Fruit fly (Drosophila melanogaster) whole organism, embryonic: ENCODE data around the gene eIF3d1.
A peak's percentile ranks its signal among the peaks of the same experiment; 100 is the strongest.

Source experiments
- CG10366 ChIP-seq: fragments of 200-800 bp; sonication (Bioruptor generic); IDR thresholded peaks from 2 replicates; pipeline ENCODE4 v1.3.6; 2022; ENCODE audit warnings: missing biosample characterization, missing genetic modification characterization
- CG10462 ChIP-seq: fragments of 200-800 bp; sonication (Bioruptor generic); optimal IDR thresholded peaks from 2 replicates; lab custom pipeline; 2016; ENCODE audit warnings: missing biosample characterization, missing genetic modification characterization
- CG11456 ChIP-seq: fragments of 200-800 bp; sonication (Bioruptor generic); IDR thresholded peaks from 3 replicates; pipeline ENCODE4 v1.3.6; 2022; ENCODE audit warnings: missing biosample characterization, missing genetic modification characterization
- CG14050 ChIP-seq: fragments of 200-800 bp; sonication (Bioruptor generic); IDR thresholded peaks from 3 replicates; pipeline ENCODE4 v1.3.6; 2022; ENCODE audit warnings: missing biosample characterization, missing genetic modification characterization
- CG16779 ChIP-seq: fragments of 200-800 bp; sonication (Bioruptor generic); IDR thresholded peaks from 2 replicates; pipeline ENCODE4 v1.3.6; 2022; ENCODE audit warnings: missing biosample characterization, missing genetic modification characterization
- CG17361 ChIP-seq: fragments of 200-800 bp; sonication (Bioruptor generic); IDR thresholded peaks from 3 replicates; pipeline ENCODE4 v1.3.6; 2022; ENCODE audit warnings: missing biosample characterization, missing genetic modification characterization
- CG17385 ChIP-seq: fragments of 200-800 bp; sonication (Bioruptor generic); optimal IDR thresholded peaks from 3 replicates; lab custom pipeline; 2018; ENCODE audit warnings: missing biosample characterization, mild to moderate bottlenecking, missing genetic modification characterization
- CG18011 ChIP-seq: fragments of 200-800 bp; sonication (Bioruptor generic); optimal IDR thresholded peaks from 2 replicates; lab custom pipeline; 2017; ENCODE audit warnings: missing biosample characterization, missing genetic modification characterization, mild to moderate bottlenecking, moderate library complexity, missing genotype
- CG1832 ChIP-seq: fragments of 200-800 bp; sonication (Bioruptor generic); optimal IDR thresholded peaks from 2 replicates; lab custom pipeline; 2017; ENCODE audit warnings: missing biosample characterization, mild to moderate bottlenecking, missing genetic modification characterization, inconsistent platforms
- CG18476 ChIP-seq: fragments of 200-800 bp; sonication (Bioruptor generic); optimal IDR thresholded peaks from 2 replicates; lab custom pipeline; 2016; ENCODE audit warnings: missing biosample characterization, mild to moderate bottlenecking, missing genetic modification characterization
- CG2202 ChIP-seq: fragments of 200-800 bp; sonication (Bioruptor generic); optimal IDR thresholded peaks from 2 replicates; lab custom pipeline; 2018; ENCODE audit warnings: missing biosample characterization, mild to moderate bottlenecking, missing genetic modification characterization
- CG30403 ChIP-seq: fragments of 200-800 bp; sonication (Bioruptor generic); optimal IDR thresholded peaks from 3 replicates; lab custom pipeline; 2016; ENCODE audit warnings: missing biosample characterization, missing genetic modification characterization
- CG31365 ChIP-seq: fragments of 200-800 bp; sonication (Bioruptor generic); optimal IDR thresholded peaks from 2 replicates; lab custom pipeline; 2018; ENCODE audit warnings: missing biosample characterization, mild to moderate bottlenecking, missing genetic modification characterization
- CG3163 ChIP-seq: fragments of 200-800 bp; sonication (Bioruptor generic); optimal IDR thresholded peaks from 3 replicates; lab custom pipeline; 2016; ENCODE audit warnings: missing biosample characterization, missing genetic modification characterization
- CG33557 ChIP-seq: fragments of 200-800 bp; sonication (Bioruptor generic); optimal IDR thresholded peaks from 2 replicates; lab custom pipeline; 2019; ENCODE audit warnings: missing biosample characterization, mild to moderate bottlenecking, missing genetic modification characterization, moderate library complexity
- CG3847 ChIP-seq: fragments of 200-800 bp; sonication (Bioruptor generic); IDR thresholded peaks from 2 replicates; pipeline ENCODE4 v1.3.6; 2022; ENCODE audit warnings: missing biosample characterization, missing genetic modification characterization
- CG4730 ChIP-seq: fragments of 200-800 bp; sonication (Bioruptor generic); IDR thresholded peaks from 2 replicates; pipeline ENCODE4 v1.3.6; 2022; ENCODE audit warnings: missing biosample characterization, missing genetic modification characterization
- CG6175 ChIP-seq: fragments of 200-800 bp; sonication (Bioruptor generic); IDR thresholded peaks from 3 replicates; pipeline ENCODE4 v1.3.6; 2022; ENCODE audit warnings: missing biosample characterization, missing genetic modification characterization
- CG8924 ChIP-seq: fragments of 200-800 bp; optimal IDR thresholded peaks from 3 replicates; lab custom pipeline; 2019; ENCODE audit warnings: missing biosample characterization, mild to moderate bottlenecking, missing genetic modification characterization, moderate library complexity
- Dbx ChIP-seq: fragments of 200-800 bp; sonication (Bioruptor generic); IDR thresholded peaks from 3 replicates; pipeline ENCODE4 v1.3.6; 2022; ENCODE audit warnings: missing biosample characterization, missing genetic modification characterization
- Dek ChIP-seq: fragments of 200-800 bp; sonication (Bioruptor generic); optimal IDR thresholded peaks from 3 replicates; lab custom pipeline; 2019; ENCODE audit warnings: missing biosample characterization, mild to moderate bottlenecking, missing genetic modification characterization, moderate library complexity
- Dip3 ChIP-seq: fragments of 200-800 bp; sonication (Bioruptor generic); optimal IDR thresholded peaks from 3 replicates; lab custom pipeline; 2016; ENCODE audit warnings: missing biosample characterization, missing genetic modification characterization
- Ets97D ChIP-seq: fragments of 200-800 bp; sonication (Bioruptor generic); optimal IDR thresholded peaks from 3 replicates; lab custom pipeline; 2016; ENCODE audit warnings: missing biosample characterization, missing genetic modification characterization
- HmgD ChIP-seq: fragments of 200-800 bp; sonication (Bioruptor generic); optimal IDR thresholded peaks from 3 replicates; lab custom pipeline; 2016; ENCODE audit warnings: missing biosample characterization, missing genetic modification characterization
- Max ChIP-seq: fragments of 200-800 bp; sonication (Bioruptor generic); optimal IDR thresholded peaks from 2 replicates; lab custom pipeline; 2016; ENCODE audit warnings: missing biosample characterization, mild to moderate bottlenecking, missing genetic modification characterization
- Opbp ChIP-seq: fragments of 200-800 bp; sonication (Bioruptor generic); IDR thresholded peaks from 3 replicates; pipeline ENCODE4 v1.3.6; 2022; ENCODE audit warnings: missing biosample characterization, missing genetic modification characterization; ENCODE audit not compliant: partially characterized antibody
- Ravus ChIP-seq: fragments of 200-800 bp; sonication (Bioruptor generic); IDR thresholded peaks from 2 replicates; pipeline ENCODE4 v1.3.6; 2022; ENCODE audit warnings: missing biosample characterization, missing genetic modification characterization
- ash1 ChIP-seq: fragments of 200-800 bp; sonication (Bioruptor generic); optimal IDR thresholded peaks from 2 replicates; lab custom pipeline; 2018; ENCODE audit warnings: missing biosample characterization, mild to moderate bottlenecking, missing genetic modification characterization
- crp ChIP-seq, 2 experiments: fragments of 200-800 bp; sonication (Bioruptor generic); optimal IDR thresholded peaks; 2 replicates in 1 of 2; 3 replicates in 1 of 2; lab custom pipeline; 2017; ENCODE audit warnings: missing biosample characterization in 2 of 2, missing genetic modification characterization in 2 of 2, mild to moderate bottlenecking in 1 of 2, moderate library complexity in 1 of 2
- dati ChIP-seq: fragments of 200-800 bp; sonication (Bioruptor generic); IDR thresholded peaks from 2 replicates; pipeline ENCODE4 v1.3.6; 2022; ENCODE audit warnings: missing biosample characterization, missing genetic modification characterization
- emc ChIP-seq: fragments of 200-800 bp; sonication (Bioruptor generic); optimal IDR thresholded peaks from 2 replicates; lab custom pipeline; 2016; ENCODE audit warnings: missing biosample characterization, missing genetic modification characterization
- en ChIP-seq: fragments of 200-800 bp; sonication (Bioruptor generic); optimal IDR thresholded peaks from 2 replicates; lab custom pipeline; 2016; ENCODE audit warnings: missing biosample characterization, missing genetic modification characterization
- exex ChIP-seq: fragments of 200-800 bp; sonication (Bioruptor generic); optimal IDR thresholded peaks from 4 replicates; lab custom pipeline; 2018; ENCODE audit warnings: missing biosample characterization, mild to moderate bottlenecking, missing genetic modification characterization, moderate library complexity
- eyg ChIP-seq: fragments of 200-800 bp; sonication (Bioruptor generic); optimal IDR thresholded peaks from 3 replicates; lab custom pipeline; 2016; ENCODE audit warnings: missing biosample characterization, missing genetic modification characterization
- fd64A ChIP-seq: fragments of 200-800 bp; sonication (Bioruptor generic); optimal IDR thresholded peaks from 3 replicates; lab custom pipeline; 2018; ENCODE audit warnings: missing biosample characterization, mild to moderate bottlenecking, missing genetic modification characterization
- fd96Cb ChIP-seq: fragments of 200-800 bp; sonication (Bioruptor generic); optimal IDR thresholded peaks from 2 replicates; lab custom pipeline; 2018; ENCODE audit warnings: missing biosample characterization, mild to moderate bottlenecking, missing genetic modification characterization, moderate library complexity
- gcm2 ChIP-seq: fragments of 200-800 bp; sonication (Bioruptor generic); optimal IDR thresholded peaks from 2 replicates; lab custom pipeline; 2016; ENCODE audit warnings: missing biosample characterization, missing genetic modification characterization
- jing ChIP-seq: fragments of 200-800 bp; sonication (Bioruptor generic); optimal IDR thresholded peaks from 2 replicates; lab custom pipeline; 2018; ENCODE audit warnings: missing biosample characterization, mild to moderate bottlenecking, missing genetic modification characterization
- kah ChIP-seq: fragments of 200-800 bp; sonication (Bioruptor generic); optimal IDR thresholded peaks from 2 replicates; lab custom pipeline; 2018; ENCODE audit warnings: missing biosample characterization, mild to moderate bottlenecking, missing genetic modification characterization
- nerfin-2 ChIP-seq: fragments of 200-800 bp; sonication (Bioruptor generic); IDR thresholded peaks from 2 replicates; pipeline ENCODE4 v1.3.6; 2022; ENCODE audit warnings: missing biosample characterization, missing genetic modification characterization; ENCODE audit not compliant: partially characterized antibody
- pros ChIP-seq: fragments of 200-800 bp; sonication (Bioruptor generic); optimal IDR thresholded peaks from 3 replicates; lab custom pipeline; 2019; ENCODE audit warnings: missing biosample characterization, mild to moderate bottlenecking, missing genetic modification characterization, moderate library complexity
- repo ChIP-seq: fragments of 200-800 bp; sonication (Bioruptor generic); optimal IDR thresholded peaks from 2 replicates; lab custom pipeline; 2016; ENCODE audit warnings: missing biosample characterization, missing genetic modification characterization
- ro ChIP-seq: fragments of 200-800 bp; sonication (Bioruptor generic); IDR thresholded peaks from 2 replicates; pipeline ENCODE4 v1.3.6; 2022; ENCODE audit warnings: missing biosample characterization, missing genetic modification characterization
- sna ChIP-seq: fragments of 200-800 bp; sonication (Bioruptor generic); IDR thresholded peaks from 2 replicates; pipeline ENCODE4 v1.3.6; 2022; ENCODE audit warnings: missing biosample characterization, missing genetic modification characterization; ENCODE audit not compliant: partially characterized antibody
- sqz ChIP-seq: fragments of 200-800 bp; sonication (Bioruptor generic); optimal IDR thresholded peaks from 3 replicates; lab custom pipeline; 2018; ENCODE audit warnings: missing biosample characterization, mild to moderate bottlenecking, missing genetic modification characterization
- toy ChIP-seq: fragments of 200-800 bp; sonication (Bioruptor generic); IDR thresholded peaks from 2 replicates; pipeline ENCODE4 v1.3.6; 2022; ENCODE audit warnings: missing biosample characterization, missing genetic modification characterization
- trem ChIP-seq: fragments of 200-800 bp; optimal IDR thresholded peaks from 3 replicates; lab custom pipeline; 2019; ENCODE audit warnings: missing biosample characterization, mild to moderate bottlenecking, missing genetic modification characterization, moderate library complexity
- tup ChIP-seq: fragments of 200-800 bp; sonication (Bioruptor generic); optimal IDR thresholded peaks from 2 replicates; lab custom pipeline; 2016; ENCODE audit warnings: missing biosample characterization, mild to moderate bottlenecking, missing genetic modification characterization, moderate library complexity
- wdn ChIP-seq: fragments of 200-800 bp; sonication (Bioruptor generic); IDR thresholded peaks from 2 replicates; pipeline ENCODE4 v1.3.6; 2022; ENCODE audit warnings: missing biosample characterization, missing genetic modification characterization
- wor ChIP-seq: fragments of 200-800 bp; sonication (Bioruptor generic); IDR thresholded peaks from 2 replicates; pipeline ENCODE4 v1.3.6; 2022; ENCODE audit warnings: missing biosample characterization, missing genetic modification characterization
- zfh2 ChIP-seq: fragments of 200-800 bp; sonication (Bioruptor generic); optimal IDR thresholded peaks from 2 replicates; lab custom pipeline; 2016; ENCODE audit warnings: missing biosample characterization, missing genetic modification characterization

Gene eIF3d1

dm6 chr3R:23726740-23727139 lies 46.9 kb downstream of the eIF3d1 start (continued):
- TF ChIP-seq trem (tag; lab: Kevin White, UChicago): peak; percentile 1
- peak; percentile 49 for TF ChIP-seq fd96Cb (tag; lab: Kevin White, UChicago)
- TF ChIP-seq tup (GFP tag; lab: Kevin White, UChicago): peak; percentile 40
- peak; percentile 33 for TF ChIP-seq sqz
- TF ChIP-seq CG10366 (GFP tag; lab: Robert Waterston, UW): peak; percentile 77
- no peak for TF ChIP-seq Opbp (GFP tag; lab: Robert Waterston, UW)
- peak; percentile 54 for TF ChIP-seq gcm2 (GFP tag; lab: Kevin White, UChicago)
- peak; percentile 65 for TF ChIP-seq CG18476 (GFP tag; lab: Kevin White, UChicago)
- no peak for TF ChIP-seq emc (GFP tag; lab: Kevin White, UChicago)
- peak; percentile 22 for TF ChIP-seq jing (GFP tag; lab: Kevin White, UChicago)
- TF ChIP-seq CG30403 (GFP tag; lab: Kevin White, UChicago): peak; percentile 86
- no peak for TF ChIP-seq CG2202 (tag; lab: Kevin White, UChicago)
- TF ChIP-seq Ravus (GFP tag; lab: Robert Waterston, UW): peak; percentile 55
- TF ChIP-seq pros (GFP tag; lab: Kevin White, UChicago): no peak
- no peak for TF ChIP-seq fd64A (GFP tag; lab: Kevin White, UChicago)
- peak; percentile 42 for TF ChIP-seq en (GFP tag; lab: Kevin White, UChicago)
- no peak for TF ChIP-seq HmgD
- TF ChIP-seq Dip3: peak; percentile 85
- peak; percentile 54 for TF ChIP-seq eyg (GFP tag; lab: Kevin White, UChicago)
- peak in 1 of 2 experiments; percentile 8 for TF ChIP-seq crp (GFP tag; optimal IDR thresholded peaks at IDR 0.05; lab: Kevin White, UChicago)
- peak; percentile 79; the same call in 2 of the 3 replicates for TF ChIP-seq CG6175 (GFP tag; lab: Robert Waterston, UW)
- no peak for TF ChIP-seq dati
- TF ChIP-seq Dbx (GFP tag; lab: Robert Waterston, UW): peak; percentile 92
- TF ChIP-seq Max (GFP tag; lab: Kevin White, UChicago): peak; percentile 70
- peak; percentile 49 for TF ChIP-seq CG10462 (GFP tag; lab: Kevin White, UChicago)
- peak; percentile 80 for TF ChIP-seq wdn (GFP tag; lab: Robert Waterston, UW)
- 0 out of 2 replicates have a peak, but pooled peaks have one; percentile 64 for TF ChIP-seq CG16779 (GFP tag; lab: Robert Waterston, UW)
- TF ChIP-seq ash1 (GFP tag; lab: Kevin White, UChicago): peak; percentile 41
- TF ChIP-seq Dek: peak; percentile 71
- peak; percentile 75; the same call in 2 of the 3 replicates for TF ChIP-seq CG11456 (GFP tag; lab: Robert Waterston, UW)
- no peak for TF ChIP-seq nerfin-2 (GFP tag; lab: Robert Waterston, UW)
- no peak for TF ChIP-seq sna (GFP tag; lab: Robert Waterston, UW)
- TF ChIP-seq Ets97D: peak; percentile 24
- peak; percentile 13 for TF ChIP-seq repo (GFP tag; lab: Kevin White, UChicago)
- TF ChIP-seq exex (tag; lab: Kevin White, UChicago): peak; percentile 54
- TF ChIP-seq CG8924 (tag; lab: Kevin White, UChicago): peak; percentile 85
- TF ChIP-seq CG33557: no peak
- peak; percentile 72 for TF ChIP-seq CG18011
- no peak for TF ChIP-seq kah (GFP tag; lab: Kevin White, UChicago)
- TF ChIP-seq wor (GFP tag; lab: Robert Waterston, UW): 0 out of 2 replicates have a peak, but pooled peaks have one; percentile 34
- TF ChIP-seq CG3847: peak; percentile 76
- peak; percentile 72 for TF ChIP-seq CG17385
- peak; percentile 86 for TF ChIP-seq zfh2
- peak; percentile 40 for TF ChIP-seq CG3163 (GFP tag; lab: Kevin White, UChicago)
- TF ChIP-seq CG14050 (GFP tag; lab: Robert Waterston, UW): peak; percentile 67
- no peak for TF ChIP-seq ro
- TF ChIP-seq toy (GFP tag; lab: Robert Waterston, UW): peak; percentile 59
- peak; percentile 1 for TF ChIP-seq CG31365 (tag; lab: Kevin White, UChicago)
- TF ChIP-seq CG1832: no peak
- TF ChIP-seq CG4730 (GFP tag; lab: Robert Waterston, UW): peak; percentile 72
- TF ChIP-seq CG17361 (GFP tag; lab: Robert Waterston, UW): peak; percentile 75
